Fruit fly (Drosophila melanogaster): Measurements from ENCODE around the gene lectin-21Cb.

- no peak for TF ChIP-seq Sox15 (GFP tag; optimal IDR thresholded peaks at IDR 0.05)
- TF ChIP-seq Eip78C (GFP tag), result no peak
- no peak for TF ChIP-seq OdsH (GFP tag; optimal IDR thresholded peaks at IDR 0.05)
- no peak for TF ChIP-seq Eip75B (GFP tag; optimal IDR thresholded peaks at IDR 0.05)
- no peak for TF ChIP-seq Eip93F (GFP tag; optimal IDR thresholded peaks at IDR 0.05)
- no peak for TF ChIP-seq Sox102F (GFP tag; optimal IDR thresholded peaks at IDR 0.05)
These were observed 23.2 kb downstream of the lectin-21Cb start for dm6 chr2L:597771-598170.

Measured in whole organism, prepupa.